Worm (Caenorhabditis elegans) whole organism, late embryonic: ENCODE results near the gene rpl-42.

Experiments
- K02D7.2 ChIP-seq: sonication (generic microtip); optimal IDR thresholded peaks from 2 replicates; lab custom pipeline; 2017; ENCODE audit warnings: mild to moderate bottlenecking, missing genetic modification characterization, missing compliant biosample characterization
- K09A11.1 ChIP-seq: sonication (generic microtip); optimal IDR thresholded peaks from 2 replicates; lab custom pipeline; 2017; ENCODE audit warnings: antibody characterized with exemption, mild to moderate bottlenecking, missing genetic modification characterization, missing compliant biosample characterization; ENCODE audit not compliant: insufficient read depth
- T23F11.4 ChIP-seq: fragments of 200-800 bp; sonication (Bioruptor generic); optimal IDR thresholded peaks from 2 replicates; lab custom pipeline; 2018; ENCODE audit warnings: mild to moderate bottlenecking, missing genetic modification characterization, missing compliant biosample characterization
- ama-1 ChIP-seq: fragments of 150-350 bp; optimal IDR thresholded peaks from 2 replicates; lab custom pipeline; 2014
- ceh-14 ChIP-seq: sonication (generic microtip); optimal IDR thresholded peaks from 2 replicates; lab custom pipeline; 2016; ENCODE audit warnings: missing genotype, missing genetic modification characterization, missing compliant biosample characterization
- ceh-2 ChIP-seq: sonication (generic microtip); optimal IDR thresholded peaks from 2 replicates; lab custom pipeline; 2016; ENCODE audit warnings: missing genotype, missing genetic modification characterization, missing compliant biosample characterization
- ceh-22 ChIP-seq: sonication (generic microtip); optimal IDR thresholded peaks from 2 replicates; lab custom pipeline; 2017; ENCODE audit warnings: missing biosample characterization, missing genetic modification characterization
- ceh-30 ChIP-seq: fragments of 150-350 bp; optimal IDR thresholded peaks from 2 replicates; lab custom pipeline; 2014; ENCODE audit warnings: missing biosample characterization, missing genetic modification characterization
- ceh-31 ChIP-seq: sonication (generic microtip); optimal IDR thresholded peaks from 2 replicates; lab custom pipeline; 2016; ENCODE audit warnings: missing genetic modification characterization, missing compliant biosample characterization
- ceh-48 ChIP-seq: sonication (generic microtip); optimal IDR thresholded peaks from 2 replicates; lab custom pipeline; 2016; ENCODE audit warnings: missing genetic modification characterization, inconsistent platforms, missing compliant biosample characterization
- che-1 ChIP-seq: sonication (generic microtip); optimal IDR thresholded peaks from 2 replicates; lab custom pipeline; 2016; ENCODE audit warnings: mild to moderate bottlenecking, missing genetic modification characterization, missing compliant biosample characterization
- elt-4 ChIP-seq: sonication (generic microtip); optimal IDR thresholded peaks from 2 replicates; lab custom pipeline; 2016; ENCODE audit warnings: missing genetic modification characterization, missing compliant biosample characterization
- eyg-1 ChIP-seq: sonication (generic microtip); optimal IDR thresholded peaks from 2 replicates; lab custom pipeline; 2016; ENCODE audit warnings: missing genotype, missing genetic modification characterization, missing compliant biosample characterization
- fax-1 ChIP-seq: sonication (generic microtip); optimal IDR thresholded peaks from 2 replicates; lab custom pipeline; 2016; ENCODE audit warnings: missing genotype, missing genetic modification characterization, missing compliant biosample characterization
- fkh-6 ChIP-seq: sonication (generic microtip); optimal IDR thresholded peaks from 2 replicates; lab custom pipeline; 2016; ENCODE audit warnings: missing genetic modification characterization, missing compliant biosample characterization
- gmeb-2 ChIP-seq: sonication (generic microtip); optimal IDR thresholded peaks from 2 replicates; lab custom pipeline; 2016; ENCODE audit warnings: missing genetic modification characterization, inconsistent platforms, missing compliant biosample characterization
- hlh-30 ChIP-seq: sonication (generic microtip); optimal IDR thresholded peaks from 2 replicates; lab custom pipeline; 2017; ENCODE audit warnings: antibody characterized with exemption, missing genetic modification characterization, missing compliant biosample characterization; ENCODE audit not compliant: insufficient read depth
- hlh-6 ChIP-seq: sonication (generic microtip); optimal IDR thresholded peaks from 2 replicates; lab custom pipeline; 2016; ENCODE audit warnings: missing genotype, missing genetic modification characterization, missing compliant biosample characterization
- lim-6 ChIP-seq: sonication (generic microtip); optimal IDR thresholded peaks from 2 replicates; lab custom pipeline; 2016; ENCODE audit warnings: missing genetic modification characterization, missing compliant biosample characterization
- lin-11 ChIP-seq: fragments of 200-800 bp; sonication (Bioruptor generic); optimal IDR thresholded peaks from 2 replicates; lab custom pipeline; 2018; ENCODE audit warnings: mild to moderate bottlenecking, missing genetic modification characterization, missing compliant biosample characterization
- mec-3 ChIP-seq: sonication (generic microtip); optimal IDR thresholded peaks from 2 replicates; lab custom pipeline; 2016; ENCODE audit warnings: borderline replicate concordance, missing genetic modification characterization, missing compliant biosample characterization
- nhr-232 ChIP-seq: sonication (generic microtip); optimal IDR thresholded peaks from 2 replicates; lab custom pipeline; 2016; ENCODE audit warnings: missing genetic modification characterization, missing compliant biosample characterization
- pat-9 ChIP-seq: fragments of 200-800 bp; sonication (Bioruptor generic); optimal IDR thresholded peaks from 2 replicates; lab custom pipeline; 2018; ENCODE audit warnings: mild to moderate bottlenecking, missing genetic modification characterization, moderate library complexity, missing compliant biosample characterization
- pha-2 ChIP-seq: sonication (generic microtip); optimal IDR thresholded peaks from 2 replicates; lab custom pipeline; 2017; ENCODE audit warnings: mild to moderate bottlenecking, missing genetic modification characterization, missing compliant biosample characterization
- pqm-1 ChIP-seq: sonication (generic microtip); optimal IDR thresholded peaks from 2 replicates; lab custom pipeline; 2016; ENCODE audit warnings: missing genetic modification characterization, missing compliant biosample characterization
- rnt-1 ChIP-seq: sonication (generic microtip); optimal IDR thresholded peaks from 2 replicates; lab custom pipeline; 2016; ENCODE audit warnings: missing genetic modification characterization, missing compliant biosample characterization
- sdc-2 ChIP-seq: sonication (generic microtip); optimal IDR thresholded peaks from 2 replicates; lab custom pipeline; 2016; ENCODE audit warnings: missing genotype, missing genetic modification characterization, missing compliant biosample characterization
- syd-9 ChIP-seq: sonication (generic microtip); optimal IDR thresholded peaks from 2 replicates; lab custom pipeline; 2016; ENCODE audit warnings: mild to moderate bottlenecking, missing genetic modification characterization, moderate library complexity, missing compliant biosample characterization
- tbx-7 ChIP-seq: sonication (generic microtip); optimal IDR thresholded peaks from 2 replicates; lab custom pipeline; 2016; ENCODE audit warnings: missing genotype, missing genetic modification characterization, missing compliant biosample characterization
- unc-42 ChIP-seq: sonication (generic microtip); optimal IDR thresholded peaks from 2 replicates; lab custom pipeline; 2016; ENCODE audit warnings: missing genotype, missing genetic modification characterization, missing compliant biosample characterization
- unc-55 ChIP-seq: sonication (generic microtip); optimal IDR thresholded peaks from 2 replicates; lab custom pipeline; 2017; ENCODE audit warnings: missing biosample characterization, missing genetic modification reagents, missing genetic modification characterization
- unc-86 ChIP-seq: sonication (generic microtip); optimal IDR thresholded peaks from 2 replicates; lab custom pipeline; 2016; ENCODE audit warnings: missing genetic modification characterization, missing compliant biosample characterization
- zip-5 ChIP-seq: sonication (generic microtip); optimal IDR thresholded peaks from 2 replicates; lab custom pipeline; 2016; ENCODE audit warnings: missing genetic modification characterization, missing compliant biosample characterization

rpl-42 gene

DNA sequence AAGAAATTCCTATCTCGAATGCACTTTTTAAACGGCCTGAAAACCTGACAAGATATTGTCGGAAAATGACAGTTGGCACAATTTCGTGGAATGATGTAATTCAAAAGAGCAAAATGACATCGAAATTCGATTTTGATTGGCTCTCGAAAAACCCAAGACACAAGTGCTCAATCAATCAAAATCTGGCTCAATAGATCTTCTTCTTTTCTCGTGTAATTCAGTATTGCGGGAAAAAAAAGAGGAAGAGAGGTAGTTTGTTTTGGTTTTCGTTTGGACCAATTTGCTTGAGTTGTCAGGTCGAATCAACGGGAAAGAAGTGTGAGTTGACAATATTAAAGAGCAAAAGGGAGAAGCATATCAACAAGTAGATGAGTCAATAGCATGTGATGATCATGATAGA lies 43.3 kb downstream of the rpl-42 start:
- no peak for TF ChIP-seq ceh-30 (tag; lab: Kevin White, UChicago)
- TF ChIP-seq unc-55 (GFP tag; lab: Kevin White, UChicago) = peak; percentile 76

DNA sequence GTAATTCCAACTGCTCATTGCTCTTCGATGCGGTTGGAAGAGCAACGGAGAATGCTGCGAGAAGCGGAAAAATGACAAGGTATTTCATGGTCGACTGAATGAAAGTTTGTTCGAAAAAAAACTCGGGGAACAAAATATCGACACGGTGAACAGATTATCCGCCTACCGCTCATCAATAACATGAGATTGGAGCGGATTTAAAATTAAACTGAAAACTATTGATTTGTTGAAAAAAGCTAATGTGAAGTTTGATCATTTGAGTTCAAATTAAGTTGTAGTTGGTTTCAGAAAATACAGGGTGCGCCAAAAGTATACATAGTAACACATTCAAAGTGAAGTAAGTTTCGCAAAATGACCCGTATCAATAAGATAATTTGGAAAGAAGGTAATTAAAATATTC lies 47.6 kb downstream of the rpl-42 start, which contains the start of gene F40F8.4:
Gene F40F8.4 (minus strand): TSS at position 101 of the 400 bp plus-strand sequence.
- TF ChIP-seq fkh-6 (no peak), pha-2 (tag; lab: Kevin White, UChicago) (no peak), lin-11 (tag; lab: Kevin White, UChicago) (no peak), lim-6 (no peak), zip-5 (tag; lab: Kevin White, UChicago) (no peak), ceh-30 (tag; lab: Kevin White, UChicago) (no peak), tbx-7 (no peak), pqm-1 (tag; lab: Kevin White, UChicago) (no peak), ceh-48 (tag; lab: Kevin White, UChicago) (no peak), unc-42 (tag; lab: Kevin White, UChicago) (no peak), K09A11.1 (tag; lab: Kevin White, UChicago) (no peak), ama-1 (lab: Kevin White, UChicago) (no peak), mec-3 (no peak), gmeb-2 (tag; lab: Kevin White, UChicago) (no peak), ceh-14 (tag; lab: Kevin White, UChicago) (no peak), syd-9 (tag; lab: Kevin White, UChicago) (no peak), ceh-22 (tag; lab: Kevin White, UChicago) (no peak), K02D7.2 (no peak), T23F11.4 (GFP tag; lab: Kevin White, UChicago) (no peak), ceh-31 (tag; lab: Kevin White, UChicago) (no peak)

DNA sequence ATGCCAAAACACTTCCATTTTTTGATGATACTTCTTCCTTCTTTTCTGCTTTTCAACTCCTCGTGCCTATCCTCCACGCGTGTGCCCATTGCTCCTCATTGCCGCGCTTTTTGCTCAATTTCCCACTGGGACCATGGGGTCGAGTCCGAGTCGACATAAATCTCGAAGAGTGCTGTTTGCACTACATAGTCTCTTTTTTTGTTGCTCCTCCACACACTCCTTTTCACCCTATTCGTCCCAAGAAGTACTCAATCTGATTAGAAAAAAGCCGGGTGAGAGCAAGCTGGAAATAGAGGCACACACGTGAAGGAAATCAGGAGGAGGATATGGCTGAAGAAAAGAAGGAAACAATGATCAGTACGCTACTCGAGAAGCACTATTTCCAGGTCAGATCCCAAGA lies 50.1 kb downstream of the rpl-42 start, which contains the start of gene arrd-6:
Gene arrd-6 (plus strand): TSS at position 169 of the 400 bp plus-strand sequence.
- TF ChIP-seq sdc-2 (no peak), hlh-30 (tag; lab: Kevin White, UChicago) (no peak), elt-4 (tag; lab: Kevin White, UChicago) (no peak), hlh-6 (tag; lab: Kevin White, UChicago) (no peak), che-1 (tag; lab: Kevin White, UChicago) (no peak), pat-9 (tag; lab: Kevin White, UChicago) (no peak), rnt-1 (no peak), K09A11.1 (tag; lab: Kevin White, UChicago) (no peak), ceh-2 (no peak), ceh-14 (tag; lab: Kevin White, UChicago) (no peak), pha-2 (tag; lab: Kevin White, UChicago) (no peak), fax-1 (tag; lab: Kevin White, UChicago) (no peak), nhr-232 (tag; lab: Kevin White, UChicago) (no peak), unc-86 (tag; lab: Kevin White, UChicago) (no peak), eyg-1 (tag; lab: Kevin White, UChicago) (no peak)
